Fruit fly (Drosophila melanogaster): ENCODE data around the gene car.

car gene

dm6 chrX:19613473-19613872 is 47.7 kb downstream of the car start:
- TF ChIP-seq dmrt93B (GFP tag; optimal IDR thresholded peaks at IDR 0.05) (no peak), Sp1 (GFP tag; optimal IDR thresholded peaks at IDR 0.05) (peak; percentile 59), foxo (GFP tag; optimal IDR thresholded peaks at IDR 0.05) (no peak), CG9705 (GFP tag; optimal IDR thresholded peaks at IDR 0.05) (peak; percentile 62), lola (GFP tag; optimal IDR thresholded peaks at IDR 0.05) (no peak), rgr (GFP tag; optimal IDR thresholded peaks at IDR 0.05) (peak; percentile 60)

- no peak for TF ChIP-seq Dif (GFP tag; optimal IDR thresholded peaks at IDR 0.05; ENCODE audit: partially characterized antibody)
- TF ChIP-seq pan (optimal IDR thresholded peaks at IDR 0.05) = no peak
- TF ChIP-seq foxo (GFP tag; optimal IDR thresholded peaks at IDR 0.05) = no peak
- no peak for TF ChIP-seq lola (GFP tag; optimal IDR thresholded peaks at IDR 0.05)
- no peak for TF ChIP-seq dsf (GFP tag; optimal IDR thresholded peaks at IDR 0.05; ENCODE audit: borderline replicate concordance)
- TF ChIP-seq dmrt93B (GFP tag; optimal IDR thresholded peaks at IDR 0.05) = no peak
- no peak for TF ChIP-seq Rel (GFP tag; optimal IDR thresholded peaks at IDR 0.05)
- TF ChIP-seq Rel (tag; optimal IDR thresholded peaks at IDR 0.05) = no peak
- no peak for TF ChIP-seq psq (GFP tag; optimal IDR thresholded peaks at IDR 0.05)
- TF ChIP-seq HLH106 (tag; optimal IDR thresholded peaks at IDR 0.05) = no peak
- TF ChIP-seq OdsH (GFP tag; optimal IDR thresholded peaks at IDR 0.05) = no peak
- TF ChIP-seq CrebA (GFP tag; optimal IDR thresholded peaks at IDR 0.05; ENCODE audit: borderline replicate concordance) = no peak
- no peak for TF ChIP-seq N (GFP tag; optimal IDR thresholded peaks at IDR 0.05)
- TF ChIP-seq ey (GFP tag; optimal IDR thresholded peaks at IDR 0.05) = no peak
- no peak for TF ChIP-seq Myc (optimal IDR thresholded peaks at IDR 0.05)
- no peak for TF ChIP-seq Dfd (GFP tag; optimal IDR thresholded peaks at IDR 0.05)
- no peak for TF ChIP-seq sage (GFP tag; optimal IDR thresholded peaks at IDR 0.05)
- TF ChIP-seq Sp1 (GFP tag; optimal IDR thresholded peaks at IDR 0.05) = no peak
- TF ChIP-seq woc (GFP tag; optimal IDR thresholded peaks at IDR 0.05) = no peak
- no peak for TF ChIP-seq Abd-B (GFP tag; optimal IDR thresholded peaks at IDR 0.05)
Measured at dm6 chrX:19615990-19616663, 50.3 kb downstream of the car start, which contains the start of gene CG14210. Gene CG14210 (plus strand): TSS chrX:19616196.

- no peak for TF ChIP-seq tai (GFP tag; optimal IDR thresholded peaks at IDR 0.05)
- no peak for TF ChIP-seq Dif (GFP tag; optimal IDR thresholded peaks at IDR 0.05; ENCODE audit: partially characterized antibody)
- TF ChIP-seq usp (GFP tag; optimal IDR thresholded peaks at IDR 0.05) = no peak
- TF ChIP-seq dmrt93B (GFP tag; optimal IDR thresholded peaks at IDR 0.05) = no peak
- no peak for TF ChIP-seq br (GFP tag; optimal IDR thresholded peaks at IDR 0.05)
- no peak for TF ChIP-seq jim (GFP tag; optimal IDR thresholded peaks at IDR 0.05)
- no peak for TF ChIP-seq h (GFP tag; optimal IDR thresholded peaks at IDR 0.05)
- no peak for TF ChIP-seq ey (GFP tag; optimal IDR thresholded peaks at IDR 0.05)
- no peak for TF ChIP-seq Sp1 (GFP tag; optimal IDR thresholded peaks at IDR 0.05)
- TF ChIP-seq N (GFP tag; optimal IDR thresholded peaks at IDR 0.05) = no peak
- TF ChIP-seq lola (GFP tag; optimal IDR thresholded peaks at IDR 0.05) = no peak
- no peak for TF ChIP-seq rgr (GFP tag; optimal IDR thresholded peaks at IDR 0.05)
- TF ChIP-seq Jra (GFP tag; optimal IDR thresholded peaks at IDR 0.05) = no peak
Measured at dm6 chrX:19618183-19618740, 52.4 kb downstream of the car start, which contains the start of the genes Pstk and Tim9b. Gene Pstk (minus strand): TSS chrX:19618537. Gene Tim9b (minus strand): TSS chrX:19618537.

All from whole organism, wandering third instar larva.